Fruit fly (Drosophila melanogaster) whole organism, prepupa: ENCODE measurements around the gene PIG-H.
A peak's percentile ranks its signal among the peaks of the same experiment; 100 is the strongest.

Experiments used
- CG15336 ChIP-seq: fragments of 200-800 bp; sonication (Bioruptor generic); IDR thresholded peaks from 2 replicates; pipeline ENCODE4 v1.3.6; 2022; ENCODE audit warnings: missing biosample characterization, missing genetic modification characterization
- CG6276 ChIP-seq: fragments of 200-800 bp; sonication (Bioruptor generic); optimal IDR thresholded peaks from 2 replicates; lab custom pipeline; 2017; ENCODE audit warnings: missing biosample characterization, mild to moderate bottlenecking, missing genetic modification characterization
- CG6854 ChIP-seq: fragments of 200-800 bp; sonication (Bioruptor generic); optimal IDR thresholded peaks from 2 replicates; lab custom pipeline; 2017; ENCODE audit warnings: missing biosample characterization, mild to moderate bottlenecking, missing genetic modification characterization
- Ets96B ChIP-seq: fragments of 200-800 bp; optimal IDR thresholded peaks from 2 replicates; lab custom pipeline; 2019; ENCODE audit warnings: missing biosample characterization, mild to moderate bottlenecking, missing genetic modification characterization, moderate library complexity
- Gug ChIP-seq: fragments of 200-800 bp; sonication (Bioruptor generic); IDR thresholded peaks from 2 replicates; pipeline ENCODE4 v1.3.6; 2022; ENCODE audit warnings: missing biosample characterization, missing genetic modification characterization
- Hr4 ChIP-seq: fragments of 200-800 bp; sonication (Bioruptor generic); optimal IDR thresholded peaks from 3 replicates; lab custom pipeline; 2016; ENCODE audit warnings: missing biosample characterization, missing genetic modification characterization
- OdsH ChIP-seq: fragments of 200-800 bp; sonication (Bioruptor generic); optimal IDR thresholded peaks from 3 replicates; lab custom pipeline; 2016; ENCODE audit warnings: missing biosample characterization, missing genetic modification characterization
- Smox ChIP-seq: fragments of 200-800 bp; sonication (Bioruptor generic); optimal IDR thresholded peaks from 3 replicates; lab custom pipeline; 2016; ENCODE audit warnings: missing biosample characterization, missing genetic modification characterization
- Sox14 ChIP-seq: fragments of 200-800 bp; sonication (Bioruptor generic); optimal IDR thresholded peaks from 3 replicates; lab custom pipeline; 2016; ENCODE audit warnings: missing biosample characterization, missing genetic modification characterization
- esn ChIP-seq: fragments of 200-800 bp; sonication (Bioruptor generic); optimal IDR thresholded peaks from 2 replicates; lab custom pipeline; 2016; ENCODE audit warnings: missing biosample characterization, mild to moderate bottlenecking, missing genetic modification characterization, moderate library complexity
- fd85E ChIP-seq: fragments of 200-800 bp; sonication (Bioruptor generic); optimal IDR thresholded peaks from 3 replicates; lab custom pipeline; 2016; ENCODE audit warnings: missing biosample characterization, missing genetic modification characterization
- fkh ChIP-seq: fragments of 200-800 bp; sonication (Bioruptor generic); optimal IDR thresholded peaks from 3 replicates; lab custom pipeline; 2017; ENCODE audit warnings: missing biosample characterization, mild to moderate bottlenecking, missing genetic modification characterization, moderate library complexity
- net ChIP-seq: fragments of 200-800 bp; sonication (Bioruptor generic); optimal IDR thresholded peaks from 3 replicates; lab custom pipeline; 2016; ENCODE audit warnings: missing biosample characterization, missing genetic modification characterization
- vri ChIP-seq: fragments of 200-800 bp; sonication (Bioruptor generic); optimal IDR thresholded peaks from 3 replicates; lab custom pipeline; 2016; ENCODE audit warnings: missing biosample characterization, mild to moderate bottlenecking, missing genetic modification characterization

dm6 chr3R:7962778-7963494 lies 36.7 kb upstream of the PIG-H start:
- TF ChIP-seq OdsH (GFP tag; lab: Kevin White, UChicago), result peak; percentile 81
- TF ChIP-seq Smox (GFP tag; lab: Kevin White, UChicago), result peak; percentile 52
- no peak for TF ChIP-seq Gug
- TF ChIP-seq CG15336 (GFP tag; lab: Robert Waterston, UW), result peak; percentile 44; the same call in 1 of the 2 replicates
- peak; percentile 71 for TF ChIP-seq Ets96B (tag; lab: Kevin White, UChicago)
- TF ChIP-seq Sox14, result peak; percentile 47
- TF ChIP-seq fd85E (GFP tag; lab: Kevin White, UChicago), result peak; percentile 16
- no peak for TF ChIP-seq fkh (GFP tag; lab: Kevin White, UChicago)
- TF ChIP-seq esn (GFP tag; lab: Kevin White, UChicago), result peak; percentile 77
- no peak for TF ChIP-seq CG6854 (GFP tag; lab: Kevin White, UChicago)
- peak; percentile 64 for TF ChIP-seq Hr4 (GFP tag; lab: Kevin White, UChicago)
- no peak for TF ChIP-seq vri (GFP tag; lab: Kevin White, UChicago)
- peak; percentile 83 for TF ChIP-seq CG6276 (GFP tag; lab: Kevin White, UChicago)
- peak; percentile 72 for TF ChIP-seq net (GFP tag; lab: Kevin White, UChicago)
